Worm (Caenorhabditis elegans) whole organism, young adult: ENCODE data around the gene F13E9.16.

Source experiments
- F10E7.11 ChIP-seq: sonication (generic microtip); optimal IDR thresholded peaks from 2 replicates; lab custom pipeline; 2017; ENCODE audit warnings: mild to moderate bottlenecking, missing genetic modification characterization, moderate library complexity, missing compliant biosample characterization
- F22D6.2 ChIP-seq: sonication (generic microtip); optimal IDR thresholded peaks from 2 replicates; lab custom pipeline; 2016; ENCODE audit warnings: mild to moderate bottlenecking, missing genetic modification characterization, missing compliant biosample characterization
- F23B12.7 ChIP-seq: sonication (generic microtip); optimal IDR thresholded peaks from 2 replicates; lab custom pipeline; 2017; ENCODE audit warnings: missing genetic modification characterization, mild to moderate bottlenecking, missing compliant biosample characterization, antibody characterized with exemption, moderate library complexity; ENCODE audit not compliant: insufficient read depth
- F39B2.1 ChIP-seq: fragments of 200-800 bp; sonication (Bioruptor generic); IDR thresholded peaks from 2 replicates; pipeline ENCODE4 v1.3.6; 2022; ENCODE audit warnings: missing genetic modification reagents, missing genetic modification characterization, missing compliant biosample characterization
- K12H6.12 ChIP-seq: fragments of 200-800 bp; sonication (Bioruptor generic); optimal IDR thresholded peaks from 2 replicates; lab custom pipeline; 2018; ENCODE audit warnings: mild to moderate bottlenecking, missing genetic modification characterization, missing compliant biosample characterization
- Y53G8AR.9 ChIP-seq: fragments of 200-800 bp; sonication (Bioruptor generic); conservative IDR thresholded peaks from 2 replicates; pipeline ENCODE4 v1.3.6; 2022; ENCODE audit warnings: missing genetic modification reagents, missing genetic modification characterization, missing compliant biosample characterization
- ama-1 ChIP-seq, 3 experiments: fragments of 150-350 bp in 1 of 3; sonication (generic microtip) in 2 of 3; optimal IDR thresholded peaks; 2 replicates each; lab custom pipeline; 2014 to 2018; ENCODE audit warnings: missing biosample characterization in 2 of 3, missing genetic modification characterization in 2 of 3, missing genetic modification reagents in 2 of 3
- attf-3 ChIP-seq: fragments of 200-800 bp; sonication (Bioruptor generic); conservative IDR thresholded peaks from 2 replicates; pipeline ENCODE4 v1.3.6; 2022; ENCODE audit warnings: missing genetic modification reagents, missing genetic modification characterization, missing compliant biosample characterization
- attf-5 ChIP-seq: fragments of 200-800 bp; sonication (Bioruptor generic); optimal IDR thresholded peaks from 2 replicates; lab custom pipeline; 2018; ENCODE audit warnings: mild to moderate bottlenecking, missing genetic modification characterization, missing compliant biosample characterization
- attf-6 ChIP-seq: fragments of 200-800 bp; sonication (Bioruptor generic); IDR thresholded peaks from 2 replicates; pipeline ENCODE4 v1.3.6; 2022; ENCODE audit warnings: missing genetic modification reagents, missing genetic modification characterization, missing compliant biosample characterization
- bed-2 ChIP-seq: fragments of 200-800 bp; sonication (Bioruptor generic); IDR thresholded peaks from 2 replicates; pipeline ENCODE4 v1.3.6; 2022; ENCODE audit warnings: missing genetic modification reagents, missing genetic modification characterization, missing compliant biosample characterization
- cebp-2 ChIP-seq: fragments of 200-800 bp; sonication (Bioruptor generic); IDR thresholded peaks from 2 replicates; pipeline ENCODE4 v1.3.6; 2022; ENCODE audit warnings: missing genetic modification characterization, missing compliant biosample characterization
- ceh-58 ChIP-seq: fragments of 200-800 bp; sonication (Bioruptor generic); IDR thresholded peaks from 2 replicates; pipeline ENCODE4 v1.3.6; 2022; ENCODE audit warnings: missing genetic modification characterization, missing compliant biosample characterization
- chd-7 ChIP-seq: sonication (generic microtip); optimal IDR thresholded peaks from 2 replicates; lab custom pipeline; 2016; ENCODE audit warnings: mild to moderate bottlenecking, missing genetic modification characterization, moderate library complexity, missing compliant biosample characterization
- dox-1 ChIP-seq: fragments of 200-800 bp; sonication (Bioruptor generic); IDR thresholded peaks from 2 replicates; pipeline ENCODE4 v1.3.6; 2022; ENCODE audit warnings: missing genetic modification reagents, missing genetic modification characterization, missing compliant biosample characterization
- dpff-1 ChIP-seq: sonication (generic microtip); optimal IDR thresholded peaks from 2 replicates; lab custom pipeline; 2017; ENCODE audit warnings: mild to moderate bottlenecking, missing genetic modification characterization, missing compliant biosample characterization
- dpl-1 ChIP-seq: fragments of 150-350 bp; optimal IDR thresholded peaks from 2 replicates; lab custom pipeline; 2014; ENCODE audit warnings: missing biosample characterization, missing genetic modification reagents, missing genetic modification characterization
- efl-1 ChIP-seq: fragments of 150-350 bp; optimal IDR thresholded peaks from 2 replicates; lab custom pipeline; 2014; ENCODE audit warnings: missing biosample characterization, missing genetic modification reagents, missing genetic modification characterization
- egl-18 ChIP-seq: fragments of 200-800 bp; sonication (Bioruptor generic); IDR thresholded peaks from 2 replicates; pipeline ENCODE4 v1.3.6; 2022; ENCODE audit warnings: missing genetic modification reagents, missing genetic modification characterization, missing compliant biosample characterization
- egl-44 ChIP-seq: fragments of 200-800 bp; sonication (Bioruptor generic); IDR thresholded peaks from 2 replicates; pipeline ENCODE4 v1.3.6; 2022; ENCODE audit warnings: missing genetic modification reagents, missing genetic modification characterization, missing compliant biosample characterization
- egrh-3 ChIP-seq: fragments of 200-800 bp; sonication (Bioruptor generic); IDR thresholded peaks from 2 replicates; pipeline ENCODE4 v1.3.6; 2022; ENCODE audit warnings: missing genetic modification reagents, missing genetic modification characterization, missing compliant biosample characterization
- him-1 ChIP-seq: sonication (generic microtip); optimal IDR thresholded peaks from 2 replicates; lab custom pipeline; 2016; ENCODE audit warnings: missing genotype, missing genetic modification reagents, missing genetic modification characterization, missing compliant biosample characterization
- hmg-20 ChIP-seq: fragments of 200-800 bp; sonication (Bioruptor generic); IDR thresholded peaks from 2 replicates; pipeline ENCODE4 v1.3.6; 2022; ENCODE audit warnings: missing genetic modification reagents, missing genetic modification characterization, missing compliant biosample characterization
- hsf-1 ChIP-seq: fragments of 200-800 bp; sonication (Bioruptor generic); IDR thresholded peaks from 2 replicates; pipeline ENCODE4 v1.3.6; 2022; ENCODE audit warnings: missing genetic modification reagents, missing genetic modification characterization, missing compliant biosample characterization
- let-526 ChIP-seq: fragments of 200-800 bp; sonication (Bioruptor generic); IDR thresholded peaks from 2 replicates; pipeline ENCODE4 v1.3.6; 2022; ENCODE audit warnings: missing genetic modification reagents, missing genetic modification characterization, missing compliant biosample characterization
- let-607 ChIP-seq, 2 experiments: fragments of 200-800 bp in 1 of 2; sonication (Bioruptor generic) in 1 of 2; sonication (generic microtip) in 1 of 2; optimal IDR thresholded peaks; 2 replicates each; lab custom pipeline; 2016 to 2018; ENCODE audit warnings: mild to moderate bottlenecking in 2 of 2, missing compliant biosample characterization in 2 of 2, missing genetic modification characterization in 2 of 2, moderate library complexity in 2 of 2, missing genotype in 1 of 2
- lin-35 ChIP-seq, 3 experiments: fragments of 150-350 bp in 2 of 3; sonication (generic microtip) in 1 of 3; optimal IDR thresholded peaks; 2 replicates each; lab custom pipeline; 2014 to 2018; ENCODE audit warnings: missing biosample characterization in 3 of 3, missing genetic modification characterization in 3 of 3, missing genetic modification reagents in 3 of 3
- lsl-1 ChIP-seq: fragments of 200-800 bp; sonication (Bioruptor generic); optimal IDR thresholded peaks from 2 replicates; lab custom pipeline; 2018; ENCODE audit warnings: mild to moderate bottlenecking, missing genetic modification characterization, moderate library complexity, missing compliant biosample characterization
- lsy-27 ChIP-seq: sonication (generic microtip); optimal IDR thresholded peaks from 2 replicates; lab custom pipeline; 2017; ENCODE audit warnings: missing genetic modification characterization, mild to moderate bottlenecking, missing compliant biosample characterization, antibody characterized with exemption, missing genotype, borderline replicate concordance; ENCODE audit not compliant: insufficient read depth
- madf-10 ChIP-seq: sonication (generic microtip); optimal IDR thresholded peaks from 2 replicates; lab custom pipeline; 2016; ENCODE audit warnings: mild to moderate bottlenecking, missing genetic modification characterization, missing compliant biosample characterization
- madf-6 ChIP-seq: fragments of 200-800 bp; sonication (Bioruptor generic); IDR thresholded peaks from 2 replicates; pipeline ENCODE4 v1.3.6; 2022; ENCODE audit warnings: missing genetic modification reagents, missing genetic modification characterization, missing compliant biosample characterization
- madf-8 ChIP-seq: fragments of 200-800 bp; sonication (Bioruptor generic); conservative IDR thresholded peaks from 2 replicates; pipeline ENCODE4 v1.3.6; 2022; ENCODE audit warnings: missing genetic modification reagents, missing genetic modification characterization, missing compliant biosample characterization
- mcd-1 ChIP-seq: fragments of 200-800 bp; sonication (Bioruptor generic); IDR thresholded peaks from 2 replicates; pipeline ENCODE4 v1.3.6; 2022; ENCODE audit warnings: missing genetic modification reagents, missing genetic modification characterization, missing compliant biosample characterization
- mel-28 ChIP-seq: sonication (generic microtip); optimal IDR thresholded peaks from 2 replicates; lab custom pipeline; 2016; ENCODE audit warnings: borderline replicate concordance, mild to moderate bottlenecking, missing genetic modification characterization, missing compliant biosample characterization
- mes-4 ChIP-seq: sonication (generic microtip); optimal IDR thresholded peaks from 2 replicates; lab custom pipeline; 2016; ENCODE audit warnings: missing genotype, missing genetic modification characterization, missing compliant biosample characterization
- nfya-2 ChIP-seq: fragments of 200-800 bp; sonication (Bioruptor generic); IDR thresholded peaks from 2 replicates; pipeline ENCODE4 v1.3.6; 2022; ENCODE audit warnings: missing genetic modification reagents, missing genetic modification characterization, missing compliant biosample characterization
- pbrm-1 ChIP-seq: fragments of 200-800 bp; sonication (Bioruptor generic); IDR thresholded peaks from 2 replicates; pipeline ENCODE4 v1.3.6; 2022; ENCODE audit warnings: missing genetic modification reagents, missing genetic modification characterization, missing compliant biosample characterization
- pha-4 ChIP-seq: fragments of 150-350 bp; sonication (generic microtip); optimal IDR thresholded peaks from 2 replicates; lab custom pipeline; 2014; ENCODE audit warnings: missing biosample characterization, missing genetic modification reagents, missing genetic modification characterization
- rcor-1 ChIP-seq: fragments of 200-800 bp; sonication (Bioruptor generic); IDR thresholded peaks from 2 replicates; pipeline ENCODE4 v1.3.6; 2022; ENCODE audit warnings: missing genetic modification reagents, missing genetic modification characterization, missing compliant biosample characterization
- rpc-1 ChIP-seq, 2 experiments: fragments of 150-350 bp in 1 of 2; sonication (generic microtip) in 1 of 2; optimal IDR thresholded peaks; 2 replicates each; lab custom pipeline; 2014 to 2018; ENCODE audit warnings: missing biosample characterization in 1 of 2, missing genetic modification characterization in 1 of 2, missing genetic modification reagents in 1 of 2, missing genotype in 1 of 2
- snpc-1.3 ChIP-seq: sonication (generic microtip); optimal IDR thresholded peaks from 2 replicates; lab custom pipeline; 2017; ENCODE audit warnings: missing genetic modification characterization, mild to moderate bottlenecking, missing compliant biosample characterization, antibody characterized with exemption, moderate library complexity, missing genotype, missing genetic modification reagents; ENCODE audit not compliant: insufficient read depth
- somi-1 ChIP-seq: fragments of 200-800 bp; sonication (Bioruptor generic); optimal IDR thresholded peaks from 2 replicates; lab custom pipeline; 2018; ENCODE audit warnings: mild to moderate bottlenecking, missing genetic modification characterization, missing compliant biosample characterization
- xnd-1 ChIP-seq: sonication (generic microtip); optimal IDR thresholded peaks from 2 replicates; lab custom pipeline; 2016; ENCODE audit warnings: missing genotype, missing genetic modification reagents, missing genetic modification characterization, missing compliant biosample characterization
- zfh-2 ChIP-seq: fragments of 200-800 bp; sonication (Bioruptor generic); conservative IDR thresholded peaks from 2 replicates; pipeline ENCODE4 v1.3.6; 2022; ENCODE audit warnings: missing genetic modification reagents, missing genetic modification characterization, missing compliant biosample characterization
- ztf-18 ChIP-seq: sonication (generic microtip); optimal IDR thresholded peaks from 2 replicates; lab custom pipeline; 2016; ENCODE audit warnings: missing genotype, mild to moderate bottlenecking, missing genetic modification characterization, missing compliant biosample characterization
- ztf-26 ChIP-seq: sonication (generic microtip); optimal IDR thresholded peaks from 2 replicates; lab custom pipeline; 2017; ENCODE audit warnings: missing genetic modification characterization, missing compliant biosample characterization
- ztf-3 ChIP-seq: fragments of 200-800 bp; sonication (Bioruptor generic); optimal IDR thresholded peaks from 2 replicates; lab custom pipeline; 2018; ENCODE audit warnings: mild to moderate bottlenecking, missing genetic modification characterization, missing compliant biosample characterization

F13E9.16 gene

ce11 chrIV:10918877-10919560 lies 31.8 kb upstream of the F13E9.16 start (continued):
- no peak for TF ChIP-seq attf-6
- TF ChIP-seq madf-8, result peak; percentile 91
- no peak for TF ChIP-seq F22D6.2
- no peak for TF ChIP-seq mes-4
- no peak for TF ChIP-seq rpc-1 (optimal IDR thresholded peaks at IDR 0.05; lab: Kevin White, UChicago)
- TF ChIP-seq rpc-1 (tag; optimal IDR thresholded peaks at IDR 0.05; lab: Kevin White, UChicago), result no peak
- 0 out of 2 replicates have a peak, but pooled peaks have one; percentile 20 for TF ChIP-seq attf-3 (GFP tag; lab: Robert Waterston, UW)
- TF ChIP-seq mcd-1 (GFP tag; lab: Robert Waterston, UW), result peak; percentile 81
- TF ChIP-seq pha-4 (tag; lab: Kevin White, UChicago), result no peak
- TF ChIP-seq madf-10 (tag; lab: Kevin White, UChicago), result peak; percentile 44
- TF ChIP-seq cebp-2 (GFP tag; lab: Robert Waterston, UW), result no peak
- TF ChIP-seq lin-35 (GFP tag; optimal IDR thresholded peaks at IDR 0.05; lab: Kevin White, UChicago), result peak in 1 of 3 experiments; percentile 28
- peak; percentile 84 for TF ChIP-seq dox-1 (GFP tag; lab: Robert Waterston, UW)
- no peak for TF ChIP-seq F39B2.1 (GFP tag; lab: Robert Waterston, UW)
- no peak for TF ChIP-seq lsy-27
- no peak for TF ChIP-seq ceh-58 (GFP tag; lab: Robert Waterston, UW)
- no peak for TF ChIP-seq hsf-1 (GFP tag; lab: Robert Waterston, UW)
- no peak for TF ChIP-seq F10E7.11 (tag; lab: Kevin White, UChicago)
- peak; percentile 19 for TF ChIP-seq him-1 (tag; lab: Kevin White, UChicago)
- no peak for TF ChIP-seq let-607 (tag; optimal IDR thresholded peaks at IDR 0.05; lab: Kevin White, UChicago)
- no peak for TF ChIP-seq ama-1 (optimal IDR thresholded peaks at IDR 0.05; lab: Kevin White, UChicago)
- TF ChIP-seq ama-1 (GFP tag; optimal IDR thresholded peaks at IDR 0.05; lab: Kevin White, UChicago), result no peak
- TF ChIP-seq pbrm-1 (GFP tag; lab: Robert Waterston, UW), result 0 out of 2 replicates have a peak, but pooled peaks have one; percentile 32
- TF ChIP-seq let-526, result no peak
- no peak for TF ChIP-seq egl-44 (GFP tag; lab: Robert Waterston, UW)
- peak; percentile 89 for TF ChIP-seq attf-5 (GFP tag; lab: Kevin White, UChicago)
- TF ChIP-seq rcor-1 (GFP tag; lab: Robert Waterston, UW), result no peak
- TF ChIP-seq bed-2 (GFP tag; lab: Robert Waterston, UW), result no peak
- peak; percentile 93 for TF ChIP-seq lsl-1
- TF ChIP-seq xnd-1 (tag; lab: Kevin White, UChicago), result peak; percentile 70
- no peak for TF ChIP-seq efl-1 (GFP tag; lab: Kevin White, UChicago)
- TF ChIP-seq snpc-1.3 (tag; lab: Kevin White, UChicago), result no peak
- no peak for TF ChIP-seq F23B12.7
- no peak for TF ChIP-seq egrh-3
- no peak for TF ChIP-seq ztf-3 (GFP tag; lab: Kevin White, UChicago)
- no peak for TF ChIP-seq egl-18 (GFP tag; lab: Robert Waterston, UW)
- peak; percentile 59 for TF ChIP-seq ztf-26
- TF ChIP-seq Y53G8AR.9 (GFP tag; lab: Robert Waterston, UW), result no peak
- peak; percentile 96 for TF ChIP-seq madf-6 (GFP tag; lab: Robert Waterston, UW)
- peak; percentile 64 for TF ChIP-seq ztf-18 (tag; lab: Kevin White, UChicago)
- peak; percentile 77 for TF ChIP-seq K12H6.12 (tag; lab: Kevin White, UChicago)
- TF ChIP-seq mel-28 (tag; lab: Kevin White, UChicago), result no peak
- TF ChIP-seq somi-1 (GFP tag; lab: Kevin White, UChicago), result peak; percentile 38
- no peak for TF ChIP-seq dpl-1 (GFP tag; lab: Kevin White, UChicago)
- peak; percentile 85 for TF ChIP-seq zfh-2
- no peak for TF ChIP-seq hmg-20 (GFP tag; lab: Robert Waterston, UW)
- TF ChIP-seq nfya-2 (GFP tag; lab: Robert Waterston, UW), result no peak
- TF ChIP-seq chd-7 (tag; lab: Kevin White, UChicago), result peak; percentile 58
- TF ChIP-seq dpff-1 (tag; lab: Kevin White, UChicago), result no peak
